Fruit fly (Drosophila melanogaster) whole organism, embryonic: ENCODE results near the gene CG14406.
A peak's percentile ranks its signal among the peaks of the same experiment; 100 is the strongest.

Experiments
- Adf1 ChIP-seq: fragments of 200-800 bp; sonication (Bioruptor generic); IDR thresholded peaks from 2 replicates; pipeline ENCODE4 v1.3.6; 2022; ENCODE audit warnings: missing biosample characterization, missing genetic modification characterization
- BEAF-32 ChIP-seq: fragments of 200-800 bp; sonication (Bioruptor generic); optimal IDR thresholded peaks from 3 replicates; lab custom pipeline; 2017; ENCODE audit warnings: missing biosample characterization, missing genetic modification characterization, mild to moderate bottlenecking, moderate library complexity, missing genetic modification reagents
- Bdp1 ChIP-seq: fragments of 200-800 bp; sonication (Bioruptor generic); optimal IDR thresholded peaks from 3 replicates; lab custom pipeline; 2016; ENCODE audit warnings: missing biosample characterization, missing genetic modification characterization
- C15 ChIP-seq: fragments of 200-800 bp; sonication (Bioruptor generic); IDR thresholded peaks from 3 replicates; pipeline ENCODE4 v1.3.6; 2022; ENCODE audit warnings: missing biosample characterization, missing genetic modification characterization
- CG11504 ChIP-seq: fragments of 200-800 bp; sonication (Bioruptor generic); optimal IDR thresholded peaks from 3 replicates; lab custom pipeline; 2019; ENCODE audit warnings: missing biosample characterization, mild to moderate bottlenecking, missing genetic modification characterization, moderate library complexity
- CG2120 ChIP-seq: fragments of 200-800 bp; sonication (Bioruptor generic); optimal IDR thresholded peaks from 3 replicates; lab custom pipeline; 2016; ENCODE audit warnings: missing biosample characterization, missing genetic modification characterization
- CG31365 ChIP-seq: fragments of 200-800 bp; sonication (Bioruptor generic); optimal IDR thresholded peaks from 2 replicates; lab custom pipeline; 2018; ENCODE audit warnings: missing biosample characterization, mild to moderate bottlenecking, missing genetic modification characterization
- CG34224 ChIP-seq: fragments of 200-800 bp; sonication (Bioruptor generic); IDR thresholded peaks from 3 replicates; pipeline ENCODE4 v1.3.6; 2022; ENCODE audit warnings: missing biosample characterization, missing genetic modification characterization; ENCODE audit not compliant: partially characterized antibody
- CG43689 ChIP-seq: fragments of 200-800 bp; sonication (Bioruptor generic); IDR thresholded peaks from 2 replicates; pipeline ENCODE4 v1.3.6; 2022; ENCODE audit warnings: missing biosample characterization, missing genetic modification characterization
- CG6272 ChIP-seq: fragments of 200-800 bp; sonication (Bioruptor generic); IDR thresholded peaks from 2 replicates; pipeline ENCODE4 v1.3.6; 2022; ENCODE audit warnings: missing biosample characterization, missing genetic modification characterization
- CG6689 ChIP-seq: fragments of 200-800 bp; sonication (Bioruptor generic); IDR thresholded peaks from 2 replicates; pipeline ENCODE4 v1.3.6; 2022; ENCODE audit warnings: missing biosample characterization, missing genetic modification characterization
- CG7372 ChIP-seq: fragments of 200-800 bp; sonication (Bioruptor generic); IDR thresholded peaks from 2 replicates; pipeline ENCODE4 v1.3.6; 2022; ENCODE audit warnings: missing biosample characterization, missing genetic modification characterization
- CG8281 ChIP-seq: fragments of 200-800 bp; sonication (Bioruptor generic); optimal IDR thresholded peaks from 2 replicates; lab custom pipeline; 2018; ENCODE audit warnings: missing biosample characterization, mild to moderate bottlenecking, missing genetic modification characterization, moderate library complexity
- CG8924 ChIP-seq: fragments of 200-800 bp; optimal IDR thresholded peaks from 3 replicates; lab custom pipeline; 2019; ENCODE audit warnings: missing biosample characterization, mild to moderate bottlenecking, missing genetic modification characterization, moderate library complexity
- Drgx ChIP-seq: fragments of 200-800 bp; sonication (Bioruptor generic); IDR thresholded peaks from 2 replicates; pipeline ENCODE4 v1.3.6; 2022; ENCODE audit warnings: missing biosample characterization, missing genetic modification characterization
- Eip74EF ChIP-seq, 2 experiments: fragments of 200-800 bp in 1 of 2; fragments of >200 bp in 1 of 2; sonication (Bioruptor generic) in 1 of 2; optimal IDR thresholded peaks; 2 replicates each; lab custom pipeline; 2017 to 2019; ENCODE audit warnings: missing biosample characterization in 2 of 2, missing genetic modification characterization in 2 of 2, mild to moderate bottlenecking in 1 of 2, moderate library complexity in 1 of 2
- HHEX ChIP-seq: fragments of 200-800 bp; sonication (Bioruptor generic); optimal IDR thresholded peaks from 3 replicates; lab custom pipeline; 2017; ENCODE audit warnings: missing biosample characterization, mild to moderate bottlenecking, missing genetic modification characterization, missing genetic modification reagents
- Hand ChIP-seq: fragments of 200-800 bp; sonication (Bioruptor generic); optimal IDR thresholded peaks from 2 replicates; lab custom pipeline; 2017; ENCODE audit warnings: mild to moderate bottlenecking, missing biosample characterization, missing genetic modification reagents, missing genetic modification characterization
- HmgD ChIP-seq: fragments of 200-800 bp; sonication (Bioruptor generic); optimal IDR thresholded peaks from 3 replicates; lab custom pipeline; 2016; ENCODE audit warnings: missing biosample characterization, missing genetic modification characterization
- HmgZ ChIP-seq: fragments of 200-800 bp; sonication (Bioruptor generic); optimal IDR thresholded peaks from 2 replicates; lab custom pipeline; 2018; ENCODE audit warnings: missing biosample characterization, mild to moderate bottlenecking, missing genetic modification characterization
- Lpt ChIP-seq: fragments of >200 bp; optimal IDR thresholded peaks from 2 replicates; lab custom pipeline; 2018; ENCODE audit warnings: missing biosample characterization, missing genetic modification characterization
- Med ChIP-seq: fragments of 200-800 bp; sonication (Bioruptor generic); peaks from one replicate; lab custom pipeline; 2016; ENCODE audit warnings: missing biosample characterization, missing genetic modification characterization, mild to moderate bottlenecking, inconsistent platforms, moderate library complexity
- NFAT ChIP-seq: fragments of 200-800 bp; sonication (Bioruptor generic); IDR thresholded peaks from 2 replicates; pipeline ENCODE4 v1.3.6; 2022; ENCODE audit warnings: missing biosample characterization, missing genetic modification characterization
- NfI ChIP-seq: fragments of 200-800 bp; sonication (Bioruptor generic); optimal IDR thresholded peaks from 3 replicates; lab custom pipeline; 2018; ENCODE audit warnings: missing biosample characterization, mild to moderate bottlenecking, missing genetic modification characterization, moderate library complexity
- Rfx ChIP-seq: fragments of 200-800 bp; sonication (Bioruptor generic); IDR thresholded peaks from 2 replicates; pipeline ENCODE4 v1.3.6; 2022; ENCODE audit warnings: missing biosample characterization, missing genetic modification characterization
- Scr ChIP-seq: fragments of 200-800 bp; sonication (Bioruptor generic); IDR thresholded peaks from 2 replicates; pipeline ENCODE4 v1.3.6; 2022; ENCODE audit warnings: missing biosample characterization, missing genetic modification characterization; ENCODE audit not compliant: partially characterized antibody
- Sin3A ChIP-seq: fragments of >200 bp; optimal IDR thresholded peaks from 2 replicates; lab custom pipeline; 2018
- TFAM ChIP-seq: fragments of 200-800 bp; sonication (Bioruptor generic); optimal IDR thresholded peaks from 2 replicates; lab custom pipeline; 2017; ENCODE audit warnings: missing biosample characterization, missing genetic modification characterization, inconsistent platforms
- ac ChIP-seq: fragments of 200-800 bp; sonication (Bioruptor generic); optimal IDR thresholded peaks from 3 replicates; lab custom pipeline; 2017; ENCODE audit warnings: missing biosample characterization, mild to moderate bottlenecking, missing genetic modification characterization
- al ChIP-seq: fragments of 200-800 bp; sonication (Bioruptor generic); IDR thresholded peaks from 2 replicates; pipeline ENCODE4 v1.3.6; 2022; ENCODE audit warnings: missing biosample characterization, missing genetic modification characterization
- amos ChIP-seq: fragments of 200-800 bp; sonication (Bioruptor generic); IDR thresholded peaks from 2 replicates; pipeline ENCODE4 v1.3.6; 2022; ENCODE audit warnings: missing biosample characterization, missing genetic modification characterization; ENCODE audit not compliant: partially characterized antibody
- ap ChIP-seq: fragments of 200-800 bp; sonication (Bioruptor generic); IDR thresholded peaks from 2 replicates; pipeline ENCODE4 v1.3.6; 2022; ENCODE audit warnings: missing biosample characterization, missing genetic modification characterization
- chinmo ChIP-seq: fragments of 200-800 bp; sonication (Bioruptor generic); IDR thresholded peaks from 4 replicates; pipeline ENCODE4 v1.3.6; 2022; ENCODE audit warnings: missing biosample characterization, missing genetic modification characterization; ENCODE audit not compliant: partially characterized antibody
- dysf ChIP-seq: fragments of 200-800 bp; sonication (Bioruptor generic); IDR thresholded peaks from 3 replicates; pipeline ENCODE4 v1.3.6; 2022; ENCODE audit warnings: missing biosample characterization, missing genetic modification characterization
- exex ChIP-seq: fragments of 200-800 bp; sonication (Bioruptor generic); optimal IDR thresholded peaks from 4 replicates; lab custom pipeline; 2018; ENCODE audit warnings: missing biosample characterization, mild to moderate bottlenecking, missing genetic modification characterization, moderate library complexity
- eyg ChIP-seq: fragments of 200-800 bp; sonication (Bioruptor generic); optimal IDR thresholded peaks from 3 replicates; lab custom pipeline; 2016; ENCODE audit warnings: missing biosample characterization, missing genetic modification characterization
- fd64A ChIP-seq: fragments of 200-800 bp; sonication (Bioruptor generic); optimal IDR thresholded peaks from 3 replicates; lab custom pipeline; 2018; ENCODE audit warnings: missing biosample characterization, mild to moderate bottlenecking, missing genetic modification characterization
- gfzf ChIP-seq: fragments of 200-800 bp; sonication (Bioruptor generic); optimal IDR thresholded peaks from 2 replicates; lab custom pipeline; 2016; ENCODE audit warnings: missing biosample characterization, mild to moderate bottlenecking, missing genetic modification characterization, moderate library complexity
- grau ChIP-seq: fragments of 200-800 bp; optimal IDR thresholded peaks from 3 replicates; lab custom pipeline; 2019; ENCODE audit warnings: missing biosample characterization, mild to moderate bottlenecking, missing genetic modification characterization, moderate library complexity
- insv ChIP-seq, 2 experiments: fragments of 200-800 bp; sonication (Bioruptor generic); optimal IDR thresholded peaks; 3 replicates each; lab custom pipeline; 2016 to 2018; ENCODE audit warnings: missing biosample characterization in 2 of 2, missing genetic modification characterization in 2 of 2
- inv ChIP-seq: fragments of 200-800 bp; sonication (Bioruptor generic); IDR thresholded peaks from 2 replicates; pipeline ENCODE4 v1.3.6; 2022; ENCODE audit warnings: missing biosample characterization, missing genetic modification characterization; ENCODE audit not compliant: partially characterized antibody
- jing ChIP-seq: fragments of 200-800 bp; sonication (Bioruptor generic); optimal IDR thresholded peaks from 2 replicates; lab custom pipeline; 2018; ENCODE audit warnings: missing biosample characterization, mild to moderate bottlenecking, missing genetic modification characterization
- nerfin-2 ChIP-seq: fragments of 200-800 bp; sonication (Bioruptor generic); IDR thresholded peaks from 2 replicates; pipeline ENCODE4 v1.3.6; 2022; ENCODE audit warnings: missing biosample characterization, missing genetic modification characterization; ENCODE audit not compliant: partially characterized antibody
- ranshi ChIP-seq: fragments of 200-800 bp; sonication (Bioruptor generic); IDR thresholded peaks from 2 replicates; pipeline ENCODE4 v1.3.6; 2022; ENCODE audit warnings: missing biosample characterization, missing genetic modification characterization
- ro ChIP-seq: fragments of 200-800 bp; sonication (Bioruptor generic); IDR thresholded peaks from 2 replicates; pipeline ENCODE4 v1.3.6; 2022; ENCODE audit warnings: missing biosample characterization, missing genetic modification characterization
- schlank ChIP-seq: fragments of 200-800 bp; sonication (Bioruptor generic); optimal IDR thresholded peaks from 2 replicates; lab custom pipeline; 2018; ENCODE audit warnings: missing biosample characterization, mild to moderate bottlenecking, missing genetic modification characterization
- slbo ChIP-seq: fragments of 200-800 bp; sonication (Bioruptor generic); IDR thresholded peaks from 2 replicates; pipeline ENCODE4 v1.3.6; 2022; ENCODE audit warnings: missing biosample characterization, missing genetic modification characterization
- usp ChIP-seq: fragments of >200 bp; optimal IDR thresholded peaks from 2 replicates; lab custom pipeline; 2017; ENCODE audit warnings: missing biosample characterization, missing genetic modification characterization
- zen ChIP-seq: fragments of 200-800 bp; sonication (Bioruptor generic); optimal IDR thresholded peaks from 3 replicates; lab custom pipeline; 2018; ENCODE audit warnings: missing biosample characterization, mild to moderate bottlenecking, missing genetic modification characterization, moderate library complexity

The CG14406 gene

DNA sequence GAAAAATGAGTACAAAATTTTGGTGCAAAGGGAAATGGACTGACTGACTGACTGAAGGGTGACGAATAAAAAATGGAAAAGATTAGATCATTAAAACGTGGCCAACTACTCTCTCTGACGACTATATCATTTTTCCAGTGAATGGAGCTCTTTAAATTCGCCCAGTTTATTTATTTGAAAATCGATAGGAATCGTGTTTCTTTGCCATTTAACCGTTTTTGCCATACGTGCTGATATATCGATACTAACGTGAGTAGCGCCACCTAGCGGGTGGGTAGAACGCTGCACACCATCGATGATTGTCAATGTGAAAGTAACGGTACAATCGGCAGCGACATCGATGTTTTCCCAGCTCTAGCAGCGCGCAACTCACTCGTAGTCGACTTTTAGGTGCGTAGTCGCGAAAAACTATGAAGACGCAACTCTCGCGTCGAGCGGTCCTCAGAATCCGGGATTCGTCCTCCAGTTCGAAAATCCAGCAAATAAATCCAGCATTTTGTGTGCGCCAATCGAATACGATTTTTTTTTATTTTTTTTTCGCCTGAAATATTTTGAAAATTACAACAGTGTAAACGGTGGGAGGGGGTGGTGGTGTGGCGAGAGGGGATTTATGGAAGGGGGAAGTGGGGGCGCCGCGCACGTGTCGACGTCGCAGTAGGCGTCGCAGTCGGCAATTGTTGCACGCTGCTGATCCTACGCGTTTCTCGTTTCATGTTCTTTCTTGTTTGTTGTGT, 44.6 kb upstream of the CG14406 start, which contains the start of the genes CG9030 and eag (continued):
- TF ChIP-seq chinmo (GFP tag; lab: Robert Waterston, UW) (peak; percentile 82; the same call in 3 of the 4 replicates), NFAT (no peak), CG6272 (GFP tag; lab: Robert Waterston, UW) (0 out of 2 replicates have a peak, but pooled peaks have one; percentile 38), Scr (GFP tag; lab: Robert Waterston, UW) (peak; percentile 82), BEAF-32 (peak; percentile 88), amos (peak; percentile 93), ranshi (GFP tag; lab: Robert Waterston, UW) (0 out of 2 replicates have a peak, but pooled peaks have one; percentile 20), nerfin-2 (GFP tag; lab: Robert Waterston, UW) (peak; percentile 78), CG31365 (tag; lab: Kevin White, UChicago) (no peak), dysf (GFP tag; lab: Robert Waterston, UW) (no peak), exex (no peak), CG8924 (tag; lab: Kevin White, UChicago) (no peak), zen (tag; lab: Kevin White, UChicago) (peak; percentile 17), ap (no peak), insv (GFP tag; optimal IDR thresholded peaks at IDR 0.05; lab: Kevin White, UChicago) (no peak), NfI (no peak), Drgx (GFP tag; lab: Robert Waterston, UW) (no peak), CG6689 (no peak), HmgZ (tag; lab: Kevin White, UChicago) (peak; percentile 5), Eip74EF (GFP tag; optimal IDR thresholded peaks at IDR 0.05; lab: Kevin White, UChicago) (no peak), Bdp1 (no peak), fd64A (no peak), CG7372 (GFP tag; lab: Robert Waterston, UW) (no peak), grau (peak; percentile 2), jing (GFP tag; lab: Kevin White, UChicago) (no peak), eyg (GFP tag; lab: Kevin White, UChicago) (peak; percentile 12), HmgD (GFP tag; lab: Kevin White, UChicago) (peak; percentile 12), usp (GFP tag; lab: Kevin White, UChicago) (no peak), CG43689 (GFP tag; lab: Robert Waterston, UW) (no peak), gfzf (GFP tag; lab: Kevin White, UChicago) (peak; percentile 31), Hand (GFP tag; lab: Kevin White, UChicago) (no peak), C15 (GFP tag; lab: Robert Waterston, UW) (no peak), Lpt (no peak), Rfx (GFP tag; lab: Robert Waterston, UW) (peak; percentile 54), CG11504 (tag; lab: Kevin White, UChicago) (peak; percentile 36), inv (peak; percentile 87), CG34224 (GFP tag; lab: Robert Waterston, UW) (peak; percentile 85), Med (GFP tag; lab: Kevin White, UChicago) (peak; percentile 88), CG2120 (GFP tag; lab: Kevin White, UChicago) (peak; percentile 28), slbo (GFP tag; lab: Robert Waterston, UW) (peak; percentile 34; the same call in 1 of the 2 replicates), Sin3A (no peak), TFAM (GFP tag; lab: Kevin White, UChicago) (no peak), ro (GFP tag; lab: Robert Waterston, UW) (no peak), schlank (no peak), Adf1 (GFP tag; lab: Robert Waterston, UW) (peak; percentile 69), CG8281 (tag; lab: Kevin White, UChicago) (no peak), HHEX (GFP tag; lab: Kevin White, UChicago) (no peak), al (0 out of 2 replicates have a peak, but pooled peaks have one; percentile 6), ac (GFP tag; lab: Kevin White, UChicago) (no peak)
